Worm (Caenorhabditis elegans): Measurements from ENCODE around the gene ttbk-8.1.
"Not testable (repeated sequence)": the region's sequence is repeated elsewhere in the genome, so short reads cannot be mapped to it uniquely, and the experiment has no call there.

Gene ttbk-8.1

ce11 chrIV:13472011-13472410 is at the start of gene ttbk-8.1, which contains the start of gene Y38H8A.4:
ttbk-8.1 (plus strand) TSS chrIV:13472311.
Y38H8A.4 (minus strand) TSS chrIV:13472376.
- TF ChIP-seq med-1 (GFP tag; optimal IDR thresholded peaks at IDR 0.05; ENCODE audit: insufficient read depth), result no peak

DNA sequence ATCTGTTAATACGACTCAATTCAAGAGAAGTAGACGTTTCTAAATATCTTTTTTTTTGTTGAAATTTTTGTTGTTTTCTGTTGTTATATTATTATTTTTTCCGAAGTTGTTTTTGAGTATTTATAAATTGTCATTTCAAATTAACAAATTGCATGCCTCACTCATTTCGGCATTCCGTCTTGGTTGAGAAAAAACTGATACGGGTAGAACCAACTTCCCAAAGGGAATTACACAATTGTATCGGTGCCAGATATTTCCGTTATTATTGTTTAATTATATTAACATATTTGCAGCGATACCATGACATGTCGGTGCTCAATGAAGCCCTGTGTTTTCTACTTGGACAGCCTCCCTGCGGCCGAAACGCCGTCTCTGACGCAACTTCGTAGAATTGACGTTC is 42.9 kb upstream of the ttbk-8.1 start, which contains the start of gene K09B11.4:
TSS of gene K09B11.4 (plus strand) at position 301 of the 400 bp plus-strand sequence.
- no peak for TF ChIP-seq T22C8.4 (GFP tag; IDR thresholded peaks at IDR 0.05)
- TF ChIP-seq klf-2 (GFP tag; conservative IDR thresholded peaks at IDR 0.05), result no peak
- no peak for TF ChIP-seq med-1 (GFP tag; optimal IDR thresholded peaks at IDR 0.05; ENCODE audit: insufficient read depth)
- no peak for TF ChIP-seq ztf-29 (GFP tag; IDR thresholded peaks at IDR 0.05)
- no peak for TF ChIP-seq ztf-23 (GFP tag; IDR thresholded peaks at IDR 0.05)
- TF ChIP-seq cog-1 (tag; optimal IDR thresholded peaks at IDR 0.05), result no peak
- no peak for TF ChIP-seq flt-1 (GFP tag; IDR thresholded peaks at IDR 0.05)
- TF ChIP-seq ref-1 (GFP tag; conservative IDR thresholded peaks at IDR 0.05), result no peak
- no peak for TF ChIP-seq tab-1 (GFP tag; IDR thresholded peaks at IDR 0.05)

DNA sequence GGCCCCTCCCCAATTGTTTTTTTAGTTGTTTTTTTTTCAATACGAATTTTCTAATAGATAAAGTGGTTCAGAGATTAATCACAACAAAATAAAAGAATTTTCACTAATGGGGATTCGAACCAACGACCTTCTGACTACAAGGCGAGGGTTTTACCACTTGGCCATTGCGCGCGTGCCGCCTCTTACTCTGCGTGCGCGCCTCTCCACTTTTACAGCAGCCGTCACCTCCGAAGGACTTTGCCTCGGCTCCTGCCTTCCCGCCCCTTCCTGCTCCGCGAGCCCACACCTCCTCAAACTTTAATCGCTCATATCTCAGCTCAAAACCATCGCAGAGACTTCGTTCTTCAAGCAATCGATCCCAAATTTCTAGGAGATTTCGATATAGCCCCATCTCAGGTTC is 42.0 kb upstream of the ttbk-8.1 start:
- 0 out of 2 replicates have a peak, but pooled peaks have one; percentile 52 for TF ChIP-seq tab-1 (GFP tag; IDR thresholded peaks at IDR 0.05)

- TF ChIP-seq klf-2 (GFP tag; conservative IDR thresholded peaks at IDR 0.05); T22C8.4 (GFP tag; IDR thresholded peaks at IDR 0.05); ref-1 (GFP tag; conservative IDR thresholded peaks at IDR 0.05): not testable (repeated sequence)
These were observed 38.2 kb upstream of the ttbk-8.1 start, which contains the start of gene K09B11.5 for ce11 chrIV:13433904-13434303. K09B11.5 (minus strand) TSS chrIV:13434004.

DNA sequence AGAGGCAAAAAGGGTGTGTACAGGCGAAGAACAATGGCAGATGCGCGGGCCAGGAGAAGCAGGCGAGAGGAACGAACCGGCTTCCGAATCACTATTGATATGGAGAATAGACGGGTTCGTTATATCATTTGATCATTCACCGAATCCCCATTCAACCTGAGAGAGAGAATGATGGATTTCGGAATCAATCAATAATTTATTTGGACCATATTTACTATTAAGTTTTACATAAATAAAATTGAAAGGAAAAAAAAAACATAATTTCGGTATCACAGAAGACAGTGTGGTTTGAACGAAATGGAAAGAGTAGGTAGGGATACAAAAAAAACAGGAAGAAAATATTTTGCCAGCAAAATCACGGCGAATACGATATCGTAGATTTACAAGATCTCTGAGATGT is 26.8 kb upstream of the ttbk-8.1 start, which contains the start of gene mam-3:
TSS of gene mam-3 (minus strand) at position 101 of the 400 bp plus-strand sequence.
- TF ChIP-seq med-1 (GFP tag; optimal IDR thresholded peaks at IDR 0.05; ENCODE audit: insufficient read depth) (no peak), tab-1 (GFP tag; IDR thresholded peaks at IDR 0.05) (no peak), cog-1 (tag; optimal IDR thresholded peaks at IDR 0.05) (no peak), T22C8.4 (GFP tag; IDR thresholded peaks at IDR 0.05) (no peak), ztf-23 (GFP tag; IDR thresholded peaks at IDR 0.05) (no peak), ref-1 (GFP tag; conservative IDR thresholded peaks at IDR 0.05) (no peak), klf-2 (GFP tag; conservative IDR thresholded peaks at IDR 0.05) (no peak), flt-1 (GFP tag; IDR thresholded peaks at IDR 0.05) (no peak), ztf-29 (GFP tag; IDR thresholded peaks at IDR 0.05) (no peak)

ce11 chrIV:13450740-13451139 is 21.4 kb upstream of the ttbk-8.1 start:
- TF ChIP-seq med-1 (GFP tag; optimal IDR thresholded peaks at IDR 0.05; ENCODE audit: insufficient read depth) (no peak), ztf-23 (GFP tag; IDR thresholded peaks at IDR 0.05) (no peak), T22C8.4 (GFP tag; IDR thresholded peaks at IDR 0.05) (no peak), flt-1 (GFP tag; IDR thresholded peaks at IDR 0.05) (no peak), klf-2 (GFP tag; conservative IDR thresholded peaks at IDR 0.05) (no peak), ref-1 (GFP tag; conservative IDR thresholded peaks at IDR 0.05) (no peak)

- no peak for TF ChIP-seq flt-1 (GFP tag; IDR thresholded peaks at IDR 0.05)
- no peak for TF ChIP-seq med-1 (GFP tag; optimal IDR thresholded peaks at IDR 0.05; ENCODE audit: insufficient read depth)
- no peak for TF ChIP-seq cog-1 (tag; optimal IDR thresholded peaks at IDR 0.05)
- no peak for TF ChIP-seq ztf-29 (GFP tag; IDR thresholded peaks at IDR 0.05)
- no peak for TF ChIP-seq ztf-23 (GFP tag; IDR thresholded peaks at IDR 0.05)
- no peak for TF ChIP-seq ref-1 (GFP tag; conservative IDR thresholded peaks at IDR 0.05)
These were observed 18.6 kb upstream of the ttbk-8.1 start for ce11 chrIV:13453509-13453908.

DNA sequence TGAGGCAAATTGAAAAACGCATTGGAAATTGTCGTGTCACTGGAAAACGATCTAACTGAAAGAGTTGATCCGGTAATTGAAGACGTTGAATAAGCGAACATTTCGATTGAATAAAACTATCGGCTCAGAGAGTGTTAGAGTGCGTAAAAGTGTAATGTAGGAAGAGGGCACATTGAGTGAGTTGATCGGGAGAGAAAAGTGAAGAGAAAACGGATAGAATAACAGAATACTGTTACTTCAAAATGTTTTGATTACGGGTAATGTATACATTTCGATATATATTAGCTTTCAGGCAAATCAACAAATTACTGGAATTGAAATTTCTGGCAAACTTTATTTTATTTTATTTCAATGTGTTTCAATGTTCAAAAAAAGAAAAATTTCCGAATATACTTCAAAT is 17.4 kb upstream of the ttbk-8.1 start, which contains the start of gene uso-1:
TSS of gene uso-1 (minus strand) at position 101 of the 400 bp plus-strand sequence.
- no peak for TF ChIP-seq cog-1 (tag; optimal IDR thresholded peaks at IDR 0.05)
- TF ChIP-seq klf-2 (GFP tag; conservative IDR thresholded peaks at IDR 0.05), result no peak
- TF ChIP-seq ztf-23 (GFP tag; IDR thresholded peaks at IDR 0.05), result no peak
- TF ChIP-seq ref-1 (GFP tag; conservative IDR thresholded peaks at IDR 0.05), result no peak
- TF ChIP-seq tab-1 (GFP tag; IDR thresholded peaks at IDR 0.05), result no peak
- TF ChIP-seq flt-1 (GFP tag; IDR thresholded peaks at IDR 0.05), result no peak
- no peak for TF ChIP-seq T22C8.4 (GFP tag; IDR thresholded peaks at IDR 0.05)
- TF ChIP-seq med-1 (GFP tag; optimal IDR thresholded peaks at IDR 0.05; ENCODE audit: insufficient read depth), result no peak
- no peak for TF ChIP-seq ztf-29 (GFP tag; IDR thresholded peaks at IDR 0.05)

DNA sequence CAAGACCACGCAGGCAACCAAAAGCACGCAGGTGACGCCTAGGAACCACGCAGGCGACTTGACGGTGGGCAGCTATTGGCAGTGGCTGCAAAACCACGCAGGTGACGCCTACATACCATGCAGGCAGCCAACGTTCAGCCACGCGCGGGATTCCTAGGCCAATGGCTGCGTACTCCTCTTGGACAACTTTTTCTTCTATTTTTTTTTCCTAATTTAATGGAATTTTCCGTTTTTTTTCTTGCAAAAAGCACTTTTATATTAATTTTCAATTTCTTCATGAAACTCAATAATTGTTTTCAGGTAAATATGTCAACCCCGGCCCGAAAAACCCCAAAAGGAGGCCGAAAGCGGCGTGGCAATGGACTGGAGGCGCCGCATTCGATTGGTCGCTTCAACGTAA is 16.9 kb upstream of the ttbk-8.1 start, which contains the start of gene Y38H8A.7:
TSS of gene Y38H8A.7 (plus strand) at position 301 of the 400 bp plus-strand sequence.
- not testable (repeated sequence) for TF ChIP-seq cog-1 (tag; optimal IDR thresholded peaks at IDR 0.05); ztf-23 (GFP tag; IDR thresholded peaks at IDR 0.05); ztf-29 (GFP tag; IDR thresholded peaks at IDR 0.05)

DNA sequence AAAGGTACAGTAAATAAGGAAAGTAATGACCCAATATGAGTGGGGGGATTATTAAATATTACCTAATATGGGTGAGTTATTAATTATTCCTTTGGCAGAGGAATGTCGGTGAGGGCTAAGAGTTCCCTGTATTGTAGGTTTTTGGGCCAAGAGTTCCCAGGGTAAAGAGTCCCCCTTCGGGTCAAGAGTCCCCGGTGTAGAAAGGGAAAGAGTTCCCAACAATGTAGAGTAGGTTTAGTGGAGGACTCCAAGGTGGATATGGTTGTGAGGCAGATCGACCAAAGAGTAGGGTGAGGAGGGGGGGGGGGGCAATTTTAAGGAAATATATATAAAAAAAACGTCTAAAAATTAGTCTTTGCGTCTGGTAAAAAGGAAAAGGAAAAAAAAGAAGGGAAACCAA is 15.2 kb upstream of the ttbk-8.1 start:
- no peak for TF ChIP-seq cog-1 (tag; optimal IDR thresholded peaks at IDR 0.05)
- TF ChIP-seq ztf-23 (GFP tag; IDR thresholded peaks at IDR 0.05), result no peak
- no peak for TF ChIP-seq ref-1 (GFP tag; conservative IDR thresholded peaks at IDR 0.05)
- no peak for TF ChIP-seq flt-1 (GFP tag; IDR thresholded peaks at IDR 0.05)
- TF ChIP-seq ztf-29 (GFP tag; IDR thresholded peaks at IDR 0.05), result no peak
- no peak for TF ChIP-seq med-1 (GFP tag; optimal IDR thresholded peaks at IDR 0.05; ENCODE audit: insufficient read depth)
- TF ChIP-seq klf-2 (GFP tag; conservative IDR thresholded peaks at IDR 0.05), result no peak
- no peak for TF ChIP-seq T22C8.4 (GFP tag; IDR thresholded peaks at IDR 0.05)

DNA sequence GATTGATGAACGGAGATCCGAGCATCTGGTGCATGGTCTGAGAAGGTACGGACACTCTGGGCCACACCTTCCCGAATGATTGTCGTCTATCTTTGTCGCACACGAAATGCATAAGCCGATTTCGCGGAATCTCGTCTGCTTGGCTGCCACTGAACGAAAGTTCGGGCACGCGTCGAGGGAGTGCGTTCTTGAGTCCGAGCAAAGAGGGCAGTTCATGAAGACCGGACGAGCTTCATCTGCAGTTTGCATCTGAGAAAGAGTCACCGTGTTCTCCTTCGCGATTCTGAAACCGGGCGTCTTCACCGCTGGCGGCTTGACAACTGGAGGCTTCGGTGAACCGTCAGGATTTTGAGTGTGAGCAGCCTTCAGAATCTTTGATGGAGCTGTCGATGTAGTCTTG is 13.9 kb upstream of the ttbk-8.1 start:
- TF ChIP-seq T22C8.4 (GFP tag; IDR thresholded peaks at IDR 0.05) (no peak), ztf-29 (GFP tag; IDR thresholded peaks at IDR 0.05) (no peak), med-1 (GFP tag; optimal IDR thresholded peaks at IDR 0.05; ENCODE audit: insufficient read depth) (no peak), ref-1 (GFP tag; conservative IDR thresholded peaks at IDR 0.05) (no peak), ztf-23 (GFP tag; IDR thresholded peaks at IDR 0.05) (no peak), klf-2 (GFP tag; conservative IDR thresholded peaks at IDR 0.05) (no peak), tab-1 (GFP tag; IDR thresholded peaks at IDR 0.05) (no peak), cog-1 (tag; optimal IDR thresholded peaks at IDR 0.05) (no peak), flt-1 (GFP tag; IDR thresholded peaks at IDR 0.05) (no peak)

All from whole organism, midembryonic.